Fruit fly (Drosophila melanogaster) whole organism, pupa: ENCODE data around the gene CG45060.

Experiments
- CG15710 ChIP-seq: fragments of 200-800 bp; sonication (Bioruptor generic); optimal IDR thresholded peaks from 2 replicates; lab custom pipeline; 2018; ENCODE audit warnings: missing biosample characterization, mild to moderate bottlenecking, missing genetic modification characterization, moderate library complexity
- CG17806 ChIP-seq: fragments of 200-800 bp; sonication (Bioruptor generic); optimal IDR thresholded peaks from 2 replicates; lab custom pipeline; 2018; ENCODE audit warnings: missing biosample characterization, mild to moderate bottlenecking, missing genetic modification characterization, moderate library complexity
- CG34367 ChIP-seq: fragments of 200-800 bp; sonication (Bioruptor generic); optimal IDR thresholded peaks from 2 replicates; lab custom pipeline; 2018; ENCODE audit warnings: missing biosample characterization, mild to moderate bottlenecking, missing genetic modification characterization
- CG4496 ChIP-seq: fragments of 200-800 bp; sonication (Bioruptor generic); IDR thresholded peaks from 3 replicates; pipeline ENCODE4 v1.3.6; 2022; ENCODE audit warnings: missing biosample characterization, missing genetic modification characterization
- CG8159 ChIP-seq: fragments of 200-800 bp; sonication (Bioruptor generic); optimal IDR thresholded peaks from 3 replicates; lab custom pipeline; 2018; ENCODE audit warnings: missing biosample characterization, mild to moderate bottlenecking, missing genetic modification characterization, moderate library complexity
- CG8301 ChIP-seq: fragments of 200-800 bp; sonication (Bioruptor generic); optimal IDR thresholded peaks from 2 replicates; lab custom pipeline; 2018; ENCODE audit warnings: missing biosample characterization, mild to moderate bottlenecking, missing genetic modification characterization
- CG9948 ChIP-seq: fragments of 200-800 bp; sonication (Bioruptor generic); optimal IDR thresholded peaks from 2 replicates; lab custom pipeline; 2018; ENCODE audit warnings: missing biosample characterization, mild to moderate bottlenecking, missing genetic modification characterization, moderate library complexity
- EcR ChIP-seq: fragments of 200-800 bp; sonication (Bioruptor generic); optimal IDR thresholded peaks from 3 replicates; lab custom pipeline; 2019; ENCODE audit warnings: missing biosample characterization, missing genetic modification characterization, mild to moderate bottlenecking, moderate library complexity, missing genetic modification reagents
- Pif1B ChIP-seq: fragments of 200-800 bp; sonication (Bioruptor generic); optimal IDR thresholded peaks from 3 replicates; lab custom pipeline; 2016; ENCODE audit warnings: missing biosample characterization, missing genetic modification characterization

- TF ChIP-seq CG17806 (tag; lab: Kevin White, UChicago) (no peak), CG4496 (GFP tag; lab: Robert Waterston, UW) (no peak), CG9948 (no peak), CG8159 (tag; lab: Kevin White, UChicago) (no peak), CG8301 (tag; lab: Kevin White, UChicago) (no peak), Pif1B (GFP tag; lab: Kevin White, UChicago) (no peak), CG34367 (tag; lab: Kevin White, UChicago) (no peak), EcR (GFP tag; lab: Kevin White, UChicago) (no peak), CG15710 (no peak)
These were observed 35.3 kb downstream of the CG45060 start for dm6 chrX:9833028-9833427.
